Fruit fly (Drosophila melanogaster) S2 (cell line): ENCODE measurements around the gene Dhc93AB.
A peak's percentile ranks its signal among the peaks of the same experiment; 100 is the strongest.

Experiments used
- CG8478 ChIP-seq: fragments of >200 bp; optimal IDR thresholded peaks from 2 replicates; lab custom pipeline; 2018
- CTCF ChIP-seq, 2 experiments: fragments of >200 bp; optimal IDR thresholded peaks; 2 replicates each; lab custom pipeline; 2018

DNA sequence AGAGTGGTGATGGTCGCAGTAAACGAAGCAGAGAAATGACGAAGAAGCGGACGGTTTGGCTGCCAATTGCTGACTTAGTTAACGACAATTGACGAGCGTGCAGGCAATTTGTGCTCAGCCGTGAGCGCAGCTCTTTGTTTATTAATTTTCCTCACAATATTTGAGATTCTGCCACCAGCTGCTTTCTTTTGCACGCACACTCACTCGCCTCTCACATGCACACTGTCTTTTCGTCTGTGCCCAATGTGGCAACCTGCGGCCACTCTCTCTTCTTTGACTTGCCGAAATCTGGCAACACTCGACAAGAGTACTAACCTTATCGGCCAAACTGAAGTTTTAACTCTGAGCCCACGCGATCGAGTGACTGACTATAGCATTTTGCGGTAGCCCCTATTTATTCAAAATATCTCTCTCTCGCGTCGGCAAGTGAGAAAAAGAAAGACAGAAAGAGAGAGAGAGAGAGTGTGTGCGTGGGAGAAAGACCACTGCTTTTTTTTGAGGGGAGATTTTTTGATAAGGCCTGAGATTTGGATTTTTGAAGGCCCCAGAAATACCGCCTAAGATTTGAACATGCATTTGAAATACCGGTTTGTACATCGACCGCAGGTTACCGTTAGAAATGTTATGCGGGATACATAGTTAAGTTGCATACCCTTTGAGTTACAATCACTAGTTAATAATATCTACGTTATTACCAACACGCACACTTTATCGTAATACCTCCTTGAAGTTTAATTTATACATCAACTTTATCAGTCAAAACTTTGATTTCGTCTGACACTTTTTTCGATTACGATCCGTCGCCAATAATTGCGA is 18.3 kb upstream of the Dhc93AB start, which contains the start of gene Mvl:
- TF ChIP-seq CTCF (optimal IDR thresholded peaks at IDR 0.05; lab: Kevin White, UChicago) (peak; percentile 5 to 35), CG8478 (lab: Kevin White, UChicago) (no peak)
